Fruit fly (Drosophila melanogaster): Measurements from ENCODE around the gene Gr39a.

The Gr39a gene

DNA sequence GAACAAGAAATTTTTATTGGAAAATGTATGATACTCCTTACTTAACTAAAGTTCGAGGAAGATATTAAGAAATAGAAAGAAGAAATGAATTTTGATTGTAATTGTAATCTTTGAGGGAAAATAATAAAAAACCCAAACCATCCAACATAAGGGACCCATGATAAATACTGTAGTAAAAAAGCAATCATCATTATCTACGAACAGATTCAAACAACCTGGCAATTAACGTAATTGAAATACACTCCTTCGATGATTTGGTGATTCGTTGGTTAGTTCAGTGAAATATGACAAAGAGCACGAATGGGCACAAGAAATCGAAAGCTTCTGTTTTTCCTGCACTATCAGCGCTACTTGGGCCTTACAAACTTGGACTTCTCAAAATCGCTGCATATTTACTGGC, at the start of gene Gr39a:
Gr39a (plus strand) TSS at position 301 of the 400 bp plus-strand sequence.
- TF ChIP-seq noc (tag; optimal IDR thresholded peaks at IDR 0.05) = no peak

dm6 chr2L:21242369-21242768, 48.2 kb upstream of the Gr39a start:
- no peak for TF ChIP-seq noc (tag; optimal IDR thresholded peaks at IDR 0.05)

DNA sequence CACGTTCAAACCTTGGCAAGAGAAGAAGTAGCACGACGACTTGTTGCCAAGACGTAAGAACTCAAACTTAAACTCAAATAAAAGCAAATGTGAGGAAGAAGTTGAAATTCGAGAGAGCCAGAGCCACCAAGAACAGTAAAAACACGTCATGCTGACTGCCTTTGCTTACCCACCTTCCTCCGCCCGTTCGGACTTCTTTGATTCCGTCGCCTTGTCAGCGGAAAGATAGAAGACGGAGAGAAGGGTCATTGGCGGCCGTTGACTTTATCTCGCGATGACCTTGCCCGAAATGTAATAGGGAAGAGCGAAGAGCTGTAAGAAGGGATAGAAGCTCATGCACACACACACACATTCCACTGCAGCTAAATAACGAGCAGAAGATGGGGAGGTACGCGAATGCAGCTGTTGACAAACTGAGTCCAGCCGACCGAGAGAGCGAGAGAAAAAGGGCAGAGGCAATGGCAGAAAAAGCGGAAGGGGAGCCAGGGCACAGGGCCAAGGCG, 46.5 kb upstream of the Gr39a start:
- TF ChIP-seq noc (tag; optimal IDR thresholded peaks at IDR 0.05) = no peak

DNA sequence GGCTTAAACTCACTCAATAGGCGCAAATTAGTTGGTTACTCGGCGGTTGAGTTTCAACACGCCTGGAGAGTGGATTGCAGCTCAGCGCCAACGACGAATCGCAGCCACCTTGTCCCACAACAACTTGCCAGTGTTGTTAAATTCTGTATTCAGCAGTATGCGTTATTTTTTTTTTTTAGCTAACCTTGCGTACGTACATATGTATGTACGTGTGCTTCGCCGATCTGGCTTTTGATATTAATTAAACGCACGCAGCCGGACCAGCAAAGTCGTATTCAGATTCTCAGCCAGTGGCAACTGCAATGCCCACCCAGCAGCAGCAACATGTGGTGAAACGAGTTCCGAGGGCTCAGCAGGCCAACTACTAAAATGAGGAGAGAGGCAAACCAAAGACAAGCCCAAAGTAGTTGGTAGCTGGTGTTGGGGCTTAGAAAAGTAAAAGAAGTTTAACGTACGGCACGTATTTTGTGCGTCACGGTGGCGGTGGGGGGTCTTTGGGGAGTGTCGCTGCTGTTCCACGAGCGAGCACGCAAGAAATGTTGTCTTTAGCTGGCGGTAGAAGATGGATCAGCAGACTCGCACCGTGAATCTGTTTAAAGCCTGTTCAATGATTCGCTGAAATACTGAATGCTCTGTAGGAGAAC, 45.3 kb upstream of the Gr39a start:
- TF ChIP-seq noc (tag; optimal IDR thresholded peaks at IDR 0.05) = no peak

DNA sequence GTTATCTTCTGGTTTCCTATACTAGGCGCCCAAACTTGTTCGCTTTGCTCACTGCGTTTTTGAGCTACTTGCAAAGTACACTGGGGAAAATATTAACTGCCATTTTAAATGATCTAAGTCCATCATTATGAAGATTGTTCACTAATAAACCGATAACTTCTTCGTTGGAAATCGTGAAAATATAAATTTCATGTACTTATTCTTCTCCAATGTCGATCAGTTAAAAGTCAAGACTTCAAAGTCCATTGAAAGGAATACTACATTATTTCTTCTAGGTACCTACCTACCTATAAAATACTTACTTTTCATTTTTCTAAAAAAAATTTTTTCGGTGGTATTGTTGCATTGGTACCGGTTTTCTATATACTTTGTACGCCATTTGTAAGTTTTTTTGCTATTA, 43.8 kb upstream of the Gr39a start:
- no peak for TF ChIP-seq noc (tag; optimal IDR thresholded peaks at IDR 0.05)

- TF ChIP-seq noc (tag; optimal IDR thresholded peaks at IDR 0.05) = no peak
Measured at dm6 chr2L:21247967-21248366, 42.6 kb upstream of the Gr39a start.

DNA sequence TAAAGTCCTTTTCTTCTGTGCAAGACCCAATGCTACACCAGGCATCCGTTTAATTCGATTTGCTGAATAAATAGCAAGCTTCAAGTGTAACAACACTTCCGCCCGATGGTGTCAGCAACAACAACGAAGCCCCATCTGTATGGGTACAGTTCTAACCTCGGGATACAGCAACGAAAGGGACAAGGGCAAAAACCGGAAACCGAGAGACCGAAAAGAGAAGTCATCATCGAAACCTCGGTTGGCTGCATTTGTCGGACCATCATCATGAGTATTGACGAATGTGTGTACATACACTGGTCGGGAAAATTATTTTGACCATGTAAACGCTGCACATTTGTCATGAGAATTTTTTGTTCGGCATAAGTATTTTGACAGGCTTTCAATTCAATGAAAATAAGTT, 41.7 kb upstream of the Gr39a start:
- no peak for TF ChIP-seq noc (tag; optimal IDR thresholded peaks at IDR 0.05)

- peak; percentile 28 for TF ChIP-seq noc (tag; optimal IDR thresholded peaks at IDR 0.05)
Measured at dm6 chr2L:21250519-21251336, 39.8 kb upstream of the Gr39a start.

dm6 chr2L:21251750-21252149, 38.8 kb upstream of the Gr39a start:
- no peak for TF ChIP-seq noc (tag; optimal IDR thresholded peaks at IDR 0.05)

DNA sequence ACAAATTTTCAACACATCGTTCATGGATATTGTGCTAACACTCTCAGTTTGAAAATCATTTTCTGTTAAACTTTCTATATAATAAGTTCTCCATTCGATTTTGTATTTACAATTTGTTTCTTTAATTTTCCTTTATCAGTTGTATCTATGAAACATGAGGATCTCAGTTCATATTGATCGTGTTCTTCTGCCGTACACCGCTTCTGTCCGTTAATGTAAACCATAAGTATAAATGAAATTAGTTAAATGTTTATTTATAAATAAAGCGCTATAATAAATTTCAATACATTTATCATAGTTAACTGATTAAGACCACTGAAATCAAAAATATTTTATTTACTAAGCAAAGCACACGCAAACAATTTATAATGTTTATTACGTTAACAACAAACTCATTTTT, 31.5 kb upstream of the Gr39a start:
- no peak for TF ChIP-seq noc (tag; optimal IDR thresholded peaks at IDR 0.05)

DNA sequence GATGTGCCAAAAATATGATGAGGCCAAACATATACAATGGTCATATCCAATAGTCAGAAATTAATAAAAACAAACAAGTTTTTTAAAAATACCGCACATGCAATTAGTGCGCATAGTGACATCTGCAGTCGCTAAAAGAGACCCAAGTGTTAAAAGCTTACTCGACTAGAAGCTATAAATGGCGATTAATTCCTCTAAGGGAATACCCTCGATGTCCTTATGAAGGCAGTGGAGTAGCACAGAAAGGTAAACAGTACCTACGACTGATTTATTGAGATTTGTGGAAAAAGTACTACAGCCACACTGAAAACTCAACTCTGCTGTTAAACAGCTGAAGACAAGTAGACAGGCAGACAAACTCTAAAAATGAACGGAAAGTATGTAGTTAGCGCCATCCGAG, 29.7 kb upstream of the Gr39a start:
- no peak for TF ChIP-seq noc (tag; optimal IDR thresholded peaks at IDR 0.05)

dm6 chr2L:21262832-21263231, 27.7 kb upstream of the Gr39a start, which contains the start of gene CG8671:
CG8671 (plus strand) TSS chr2L:21262956.
- TF ChIP-seq noc (tag; optimal IDR thresholded peaks at IDR 0.05) = no peak

dm6 chr2L:21263470-21264146, 26.9 kb upstream of the Gr39a start:
- no peak for TF ChIP-seq noc (tag; optimal IDR thresholded peaks at IDR 0.05)

- no peak for TF ChIP-seq noc (tag; optimal IDR thresholded peaks at IDR 0.05)
Measured at dm6 chr2L:21266277-21266676, 24.3 kb upstream of the Gr39a start.

DNA sequence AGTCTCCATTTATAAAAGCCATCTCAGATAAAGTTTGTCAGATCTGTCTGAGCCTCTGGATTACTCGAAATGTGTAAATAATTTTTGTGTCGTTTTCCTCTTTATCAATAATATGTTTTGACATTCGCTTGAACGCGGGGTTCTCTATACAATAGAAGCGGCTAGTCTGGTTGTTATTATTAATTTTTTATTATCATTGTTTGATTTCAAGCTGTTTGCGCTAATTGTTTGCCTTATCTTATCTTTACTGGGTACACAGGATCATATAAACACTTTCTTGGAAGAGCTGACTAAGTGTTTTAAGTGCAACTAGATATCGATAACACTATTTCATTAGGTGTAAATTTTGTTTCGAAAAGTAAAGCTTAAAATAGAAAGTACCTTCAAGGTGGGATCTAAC, 22.4 kb upstream of the Gr39a start:
- peak; percentile 48 for TF ChIP-seq noc (tag; optimal IDR thresholded peaks at IDR 0.05)

dm6 chr2L:21289101-21289500, 1.4 kb upstream of the Gr39a start:
- TF ChIP-seq noc (tag; optimal IDR thresholded peaks at IDR 0.05) = no peak

DNA sequence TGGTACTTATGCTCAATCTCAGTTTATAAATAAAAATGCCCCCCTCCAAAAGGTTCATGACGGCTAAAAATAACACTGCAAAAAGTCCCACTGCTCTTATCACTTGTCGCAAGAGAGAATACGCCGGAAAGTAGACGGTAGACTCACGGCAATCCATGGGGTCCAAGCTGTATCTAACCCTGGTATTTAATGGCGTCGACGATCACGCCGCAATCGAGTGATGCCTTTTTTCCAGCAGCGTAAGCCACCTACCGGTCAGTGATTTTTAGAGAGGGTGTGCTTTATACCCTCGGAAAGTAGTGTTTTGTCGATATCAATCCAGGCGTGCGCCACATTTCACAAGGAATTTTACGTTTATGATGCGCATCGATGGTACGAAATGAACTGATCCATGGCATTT, 9.0 kb downstream of the Gr39a start:
- TF ChIP-seq noc (tag; optimal IDR thresholded peaks at IDR 0.05) = no peak

All from whole organism, larva.